Fruit fly (Drosophila melanogaster) whole organism, embryonic: ENCODE data around the gene CG34290.

Source experiments
- Aef1 ChIP-seq: fragments of 200-800 bp; sonication (Bioruptor generic); IDR thresholded peaks from 3 replicates; pipeline ENCODE4 v1.3.6; 2022; ENCODE audit warnings: missing biosample characterization, missing genetic modification characterization
- CG10366 ChIP-seq: fragments of 200-800 bp; sonication (Bioruptor generic); IDR thresholded peaks from 2 replicates; pipeline ENCODE4 v1.3.6; 2022; ENCODE audit warnings: missing biosample characterization, missing genetic modification characterization
- CG10959 ChIP-seq: fragments of 200-800 bp; sonication (Bioruptor generic); IDR thresholded peaks from 2 replicates; pipeline ENCODE4 v1.3.6; 2022; ENCODE audit warnings: missing biosample characterization, missing genetic modification characterization
- CG12219 ChIP-seq: fragments of 200-800 bp; sonication (Bioruptor generic); optimal IDR thresholded peaks from 3 replicates; lab custom pipeline; 2018; ENCODE audit warnings: missing biosample characterization, mild to moderate bottlenecking, missing genetic modification characterization
- CG12769 ChIP-seq: fragments of 200-800 bp; sonication (Bioruptor generic); optimal IDR thresholded peaks from 2 replicates; lab custom pipeline; 2019; ENCODE audit warnings: missing biosample characterization, mild to moderate bottlenecking, missing genetic modification characterization, moderate library complexity
- CG14710 ChIP-seq: fragments of 200-800 bp; sonication (Bioruptor generic); optimal IDR thresholded peaks from 3 replicates; lab custom pipeline; 2019; ENCODE audit warnings: missing biosample characterization, mild to moderate bottlenecking, missing genetic modification characterization, moderate library complexity
- CG14965 ChIP-seq: fragments of 200-800 bp; sonication (Bioruptor generic); optimal IDR thresholded peaks from 2 replicates; lab custom pipeline; 2016; ENCODE audit warnings: missing biosample characterization, missing genetic modification characterization, borderline replicate concordance
- CG15479 ChIP-seq: fragments of 200-800 bp; sonication (Bioruptor generic); optimal IDR thresholded peaks from 3 replicates; lab custom pipeline; 2019; ENCODE audit warnings: missing biosample characterization, mild to moderate bottlenecking, missing genetic modification characterization, moderate library complexity
- CG1602 ChIP-seq: fragments of 200-800 bp; sonication (Bioruptor generic); optimal IDR thresholded peaks from 3 replicates; lab custom pipeline; 2016; ENCODE audit warnings: missing biosample characterization, missing genetic modification characterization
- CG17829 ChIP-seq: fragments of 200-800 bp; optimal IDR thresholded peaks from 2 replicates; lab custom pipeline; 2019; ENCODE audit warnings: missing biosample characterization, mild to moderate bottlenecking, missing genetic modification characterization, moderate library complexity
- CG2199 ChIP-seq: fragments of 200-800 bp; sonication (Bioruptor generic); IDR thresholded peaks from 3 replicates; pipeline ENCODE4 v1.3.6; 2022; ENCODE audit warnings: missing biosample characterization, missing genetic modification characterization
- CG2678 ChIP-seq: fragments of 200-800 bp; sonication (Bioruptor generic); optimal IDR thresholded peaks from 3 replicates; lab custom pipeline; 2019; ENCODE audit warnings: missing biosample characterization, mild to moderate bottlenecking, missing genetic modification characterization, moderate library complexity
- CG33213 ChIP-seq: fragments of 200-800 bp; sonication (Bioruptor generic); optimal IDR thresholded peaks from 3 replicates; lab custom pipeline; 2016; ENCODE audit warnings: missing biosample characterization, missing genetic modification characterization
- CG6272 ChIP-seq: fragments of 200-800 bp; sonication (Bioruptor generic); IDR thresholded peaks from 2 replicates; pipeline ENCODE4 v1.3.6; 2022; ENCODE audit warnings: missing biosample characterization, missing genetic modification characterization
- CG6813 ChIP-seq: fragments of 200-800 bp; sonication (Bioruptor generic); optimal IDR thresholded peaks from 2 replicates; lab custom pipeline; 2017; ENCODE audit warnings: missing biosample characterization, missing genetic modification characterization, mild to moderate bottlenecking, moderate library complexity, missing genetic modification reagents
- CG7271 ChIP-seq: fragments of 200-800 bp; sonication (Bioruptor generic); optimal IDR thresholded peaks from 2 replicates; lab custom pipeline; 2018; ENCODE audit warnings: missing biosample characterization, mild to moderate bottlenecking, missing genetic modification characterization, moderate library complexity
- CG7745 ChIP-seq: fragments of 200-800 bp; sonication (Bioruptor generic); optimal IDR thresholded peaks from 2 replicates; lab custom pipeline; 2018; ENCODE audit warnings: missing biosample characterization, mild to moderate bottlenecking, missing genetic modification characterization, moderate library complexity
- CG8290 ChIP-seq, 3 experiments: fragments of 200-800 bp; sonication (Bioruptor generic); optimal IDR thresholded peaks; 2 replicates each; lab custom pipeline; 2016 to 2019; ENCODE audit warnings: missing biosample characterization in 3 of 3, missing genetic modification characterization in 3 of 3, mild to moderate bottlenecking in 2 of 3, moderate library complexity in 1 of 3
- Dad ChIP-seq: fragments of 200-800 bp; sonication (Bioruptor generic); optimal IDR thresholded peaks from 3 replicates; lab custom pipeline; 2016; ENCODE audit warnings: missing biosample characterization, missing genetic modification characterization
- GATAe ChIP-seq: fragments of 200-800 bp; sonication (Bioruptor generic); conservative IDR thresholded peaks from 2 replicates; pipeline ENCODE4 v1.3.6; 2022; ENCODE audit warnings: missing biosample characterization, missing genetic modification characterization
- Hr78 ChIP-seq, 2 experiments: fragments of 200-800 bp in 1 of 2; fragments of >200 bp in 1 of 2; sonication (Bioruptor generic) in 1 of 2; optimal IDR thresholded peaks; 2 replicates each; lab custom pipeline; 2017 to 2019; ENCODE audit warnings: missing biosample characterization in 2 of 2, missing genetic modification characterization in 2 of 2, mild to moderate bottlenecking in 1 of 2, moderate library complexity in 1 of 2
- NK7.1 ChIP-seq: fragments of 200-800 bp; sonication (Bioruptor generic); optimal IDR thresholded peaks from 3 replicates; lab custom pipeline; 2016; ENCODE audit warnings: missing biosample characterization, missing genetic modification characterization
- Side ChIP-seq: fragments of 200-800 bp; sonication (Bioruptor generic); optimal IDR thresholded peaks from 2 replicates; lab custom pipeline; 2016; ENCODE audit warnings: missing biosample characterization, missing genetic modification characterization
- Stat92E ChIP-seq, 3 experiments: fragments of >200 bp in 2 of 3; fragments of 200-800 bp in 1 of 3; sonication (Bioruptor generic) in 1 of 3; optimal IDR thresholded peaks; 2 replicates each; lab custom pipeline; 2017 to 2019; ENCODE audit warnings: missing biosample characterization in 3 of 3, missing genetic modification characterization in 3 of 3, mild to moderate bottlenecking in 1 of 3, moderate library complexity in 1 of 3
- cad ChIP-seq: fragments of >200 bp; optimal IDR thresholded peaks from 2 replicates; lab custom pipeline; 2017; ENCODE audit warnings: missing biosample characterization, missing genetic modification characterization
- cas ChIP-seq: fragments of 200-800 bp; sonication (Bioruptor generic); IDR thresholded peaks from 2 replicates; pipeline ENCODE4 v1.3.6; 2022; ENCODE audit warnings: missing biosample characterization, missing genetic modification characterization
- cg ChIP-seq: fragments of 200-800 bp; sonication (Bioruptor generic); optimal IDR thresholded peaks from 3 replicates; lab custom pipeline; 2019; ENCODE audit warnings: missing biosample characterization, mild to moderate bottlenecking, missing genetic modification characterization, moderate library complexity
- dysf ChIP-seq: fragments of 200-800 bp; sonication (Bioruptor generic); IDR thresholded peaks from 3 replicates; pipeline ENCODE4 v1.3.6; 2022; ENCODE audit warnings: missing biosample characterization, missing genetic modification characterization
- exex ChIP-seq: fragments of 200-800 bp; sonication (Bioruptor generic); optimal IDR thresholded peaks from 4 replicates; lab custom pipeline; 2018; ENCODE audit warnings: missing biosample characterization, mild to moderate bottlenecking, missing genetic modification characterization, moderate library complexity
- grau ChIP-seq: fragments of 200-800 bp; optimal IDR thresholded peaks from 3 replicates; lab custom pipeline; 2019; ENCODE audit warnings: missing biosample characterization, mild to moderate bottlenecking, missing genetic modification characterization, moderate library complexity
- kni ChIP-seq: fragments of 200-800 bp; sonication (Bioruptor generic); optimal IDR thresholded peaks from 3 replicates; lab custom pipeline; 2017; ENCODE audit warnings: mild to moderate bottlenecking, missing biosample characterization, missing genetic modification reagents, missing genetic modification characterization
- lab ChIP-seq: fragments of 200-800 bp; sonication (Bioruptor generic); optimal IDR thresholded peaks from 3 replicates; lab custom pipeline; 2017; ENCODE audit warnings: missing biosample characterization, missing genetic modification characterization, mild to moderate bottlenecking, moderate library complexity, missing genetic modification reagents
- mirr ChIP-seq: fragments of 200-800 bp; sonication (Bioruptor generic); optimal IDR thresholded peaks from 3 replicates; lab custom pipeline; 2018; ENCODE audit warnings: missing biosample characterization, mild to moderate bottlenecking, missing genetic modification characterization
- nmo ChIP-seq: fragments of 200-800 bp; sonication (Bioruptor generic); optimal IDR thresholded peaks from 2 replicates; lab custom pipeline; 2018; ENCODE audit warnings: missing biosample characterization, mild to moderate bottlenecking, missing genetic modification characterization, moderate library complexity
- prd ChIP-seq, 3 experiments: fragments of >200 bp in 2 of 3; fragments of 200-800 bp in 1 of 3; sonication (Bioruptor generic) in 1 of 3; optimal IDR thresholded peaks in 2 of 3; IDR thresholded peaks in 1 of 3; 2 replicates in 2 of 3; 3 replicates in 1 of 3; pipeline versions ENCODE4 v1.3.6 to Lab custom; 2017 to 2022; ENCODE audit warnings: missing biosample characterization in 1 of 3, missing genetic modification characterization in 1 of 3
- pzg ChIP-seq: fragments of 200-800 bp; sonication (Bioruptor generic); optimal IDR thresholded peaks from 3 replicates; lab custom pipeline; 2018; ENCODE audit warnings: missing biosample characterization, mild to moderate bottlenecking, missing genetic modification characterization, moderate library complexity
- sc ChIP-seq, 3 experiments: fragments of >200 bp in 2 of 3; fragments of 200-800 bp in 1 of 3; sonication (Bioruptor generic) in 1 of 3; optimal IDR thresholded peaks; 2 replicates in 2 of 3; 3 replicates in 1 of 3; lab custom pipeline; 2017; ENCODE audit warnings: mild to moderate bottlenecking in 1 of 3, missing biosample characterization in 1 of 3, missing genetic modification characterization in 1 of 3, missing genetic modification reagents in 1 of 3
- shn ChIP-seq: fragments of 200-800 bp; sonication (Bioruptor generic); optimal IDR thresholded peaks from 3 replicates; lab custom pipeline; 2016; ENCODE audit warnings: missing biosample characterization, missing genetic modification characterization
- sna ChIP-seq: fragments of 200-800 bp; sonication (Bioruptor generic); IDR thresholded peaks from 2 replicates; pipeline ENCODE4 v1.3.6; 2022; ENCODE audit warnings: missing biosample characterization, missing genetic modification characterization; ENCODE audit not compliant: partially characterized antibody
- sug ChIP-seq: fragments of 200-800 bp; optimal IDR thresholded peaks from 2 replicates; lab custom pipeline; 2019; ENCODE audit warnings: missing biosample characterization, mild to moderate bottlenecking, missing genetic modification characterization, moderate library complexity
- tll ChIP-seq, 2 experiments: fragments of 200-800 bp in 1 of 2; fragments of >200 bp in 1 of 2; sonication (Bioruptor generic) in 1 of 2; optimal IDR thresholded peaks; 2 replicates each; lab custom pipeline; 2017 to 2019; ENCODE audit warnings: missing biosample characterization in 2 of 2, missing genetic modification characterization in 2 of 2, mild to moderate bottlenecking in 1 of 2, moderate library complexity in 1 of 2
- twi ChIP-seq: fragments of 200-800 bp; optimal IDR thresholded peaks from 2 replicates; lab custom pipeline; 2019; ENCODE audit warnings: missing biosample characterization, mild to moderate bottlenecking, missing genetic modification characterization, moderate library complexity
- vnd ChIP-seq: fragments of 200-800 bp; sonication (Bioruptor generic); IDR thresholded peaks from 3 replicates; pipeline ENCODE4 v1.3.6; 2022; ENCODE audit warnings: missing biosample characterization, missing genetic modification characterization; ENCODE audit not compliant: partially characterized antibody
- wdn ChIP-seq: fragments of 200-800 bp; sonication (Bioruptor generic); IDR thresholded peaks from 2 replicates; pipeline ENCODE4 v1.3.6; 2022; ENCODE audit warnings: missing biosample characterization, missing genetic modification characterization
- zen ChIP-seq: fragments of 200-800 bp; sonication (Bioruptor generic); optimal IDR thresholded peaks from 3 replicates; lab custom pipeline; 2018; ENCODE audit warnings: missing biosample characterization, mild to moderate bottlenecking, missing genetic modification characterization, moderate library complexity

CG34290 gene

dm6 chr3R:24298534-24298936 is 8.9 kb upstream of the CG34290 start (continued):
- no peak for TF ChIP-seq NK7.1
- TF ChIP-seq cas (GFP tag; lab: Robert Waterston, UW), result no peak
- no peak for TF ChIP-seq CG6272
- TF ChIP-seq CG2678 (tag; lab: Kevin White, UChicago), result peak; percentile 28
- TF ChIP-seq Aef1 (GFP tag; lab: Robert Waterston, UW), result peak; percentile 47; the same call in 1 of the 3 replicates
- no peak for TF ChIP-seq sna (GFP tag; lab: Robert Waterston, UW)
- TF ChIP-seq CG14710 (tag; lab: Kevin White, UChicago), result peak; percentile 26
- TF ChIP-seq prd (optimal IDR thresholded peaks at IDR 0.05; lab: Kevin White, UChicago), result no peak
- TF ChIP-seq prd (GFP tag; IDR thresholded peaks at IDR 0.05; lab: Robert Waterston, UW), result peak; percentile 9; the same call in 1 of the 3 replicates
- TF ChIP-seq sc (optimal IDR thresholded peaks at IDR 0.05; lab: Kevin White, UChicago), result no peak
- TF ChIP-seq sc (GFP tag; optimal IDR thresholded peaks at IDR 0.05; lab: Kevin White, UChicago), result peak; percentile 10
- no peak for TF ChIP-seq CG12219 (GFP tag; lab: Kevin White, UChicago)
- peak; percentile 28 for TF ChIP-seq CG17829
- no peak for TF ChIP-seq CG8290 (GFP tag; optimal IDR thresholded peaks at IDR 0.05; lab: Kevin White, UChicago)
- TF ChIP-seq CG8290 (tag; optimal IDR thresholded peaks at IDR 0.05; lab: Kevin White, UChicago), result no peak
- TF ChIP-seq CG6813 (GFP tag; lab: Kevin White, UChicago), result peak; percentile 7
- no peak for TF ChIP-seq dysf (GFP tag; lab: Robert Waterston, UW)
- TF ChIP-seq, all 482 proteins: peak for 103

DNA sequence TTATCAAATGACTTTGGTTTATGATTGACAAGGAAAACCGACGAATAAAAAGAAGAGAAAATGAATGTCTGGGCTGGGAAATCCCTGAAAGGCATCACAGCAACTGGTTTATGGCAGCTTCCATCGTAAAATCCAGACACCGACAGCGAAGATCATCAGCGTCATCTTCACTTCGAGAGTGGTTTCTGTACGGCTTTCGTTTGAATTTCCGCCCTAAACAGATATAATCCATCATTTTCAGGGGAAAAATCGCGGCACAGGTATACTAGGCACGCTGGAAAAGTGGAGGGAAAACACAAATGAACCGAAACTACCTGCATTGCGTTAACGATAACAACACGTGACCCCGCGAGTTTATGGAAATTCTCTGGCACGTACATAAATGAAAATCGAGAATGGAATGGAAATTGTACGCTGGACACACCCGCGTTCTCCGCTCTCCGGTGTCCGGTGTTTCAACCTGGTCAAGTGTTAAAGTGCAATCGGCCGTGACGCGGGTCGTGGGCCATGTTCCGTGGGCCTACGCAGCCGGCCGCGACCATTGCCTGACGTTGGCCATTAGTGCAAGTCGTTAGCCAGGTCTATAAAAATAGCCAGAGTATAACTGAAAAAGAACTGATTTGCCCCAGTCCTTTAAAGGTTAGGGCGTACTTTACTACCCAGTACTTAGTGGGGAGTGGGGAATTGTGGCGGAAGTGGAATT is 8.0 kb upstream of the CG34290 start:
- TF ChIP-seq CG33213 (GFP tag; lab: Kevin White, UChicago), result no peak
- TF ChIP-seq pzg (GFP tag; lab: Kevin White, UChicago), result no peak
- TF ChIP-seq zen (tag; lab: Kevin White, UChicago), result peak; percentile 78
- no peak for TF ChIP-seq nmo (GFP tag; lab: Kevin White, UChicago)
- peak in 1 of 3 experiments; percentile 90 for TF ChIP-seq Stat92E (GFP tag; optimal IDR thresholded peaks at IDR 0.05; lab: Kevin White, UChicago)
- no peak for TF ChIP-seq wdn (GFP tag; lab: Robert Waterston, UW)
- peak; percentile 48 for TF ChIP-seq twi (tag; lab: Kevin White, UChicago)
- TF ChIP-seq CG15479, result peak; percentile 87
- TF ChIP-seq exex (tag; lab: Kevin White, UChicago), result no peak
- peak; percentile 1 for TF ChIP-seq CG7745
- peak in 1 of 2 experiments; percentile 77 for TF ChIP-seq Hr78 (GFP tag; optimal IDR thresholded peaks at IDR 0.05; lab: Kevin White, UChicago)
- TF ChIP-seq CG2199, result 0 out of 3 replicates have a peak, but pooled peaks have one; percentile 24
- peak in 1 of 2 experiments; percentile 95 for TF ChIP-seq tll (GFP tag; optimal IDR thresholded peaks at IDR 0.05; lab: Kevin White, UChicago)
- no peak for TF ChIP-seq grau (tag; lab: Kevin White, UChicago)
- peak; percentile 97 for TF ChIP-seq cad (GFP tag; lab: Kevin White, UChicago)
- TF ChIP-seq CG10959 (GFP tag; lab: Robert Waterston, UW), result no peak
- TF ChIP-seq CG7271 (tag; lab: Kevin White, UChicago), result peak; percentile 18
- TF ChIP-seq kni, result peak; percentile 93

dm6 chr3R:24296913-24297312 is 7.3 kb upstream of the CG34290 start:
- TF ChIP-seq CG10366 (no peak), lab (GFP tag; lab: Kevin White, UChicago) (peak; percentile 5), exex (tag; lab: Kevin White, UChicago) (peak; percentile 55), shn (GFP tag; lab: Kevin White, UChicago) (no peak), CG12769 (peak; percentile 24), GATAe (peak; percentile 72), vnd (GFP tag; lab: Robert Waterston, UW) (peak; percentile 45; the same call in 1 of the 3 replicates), mirr (peak; percentile 30), Dad (GFP tag; lab: Kevin White, UChicago) (no peak), Side (GFP tag; lab: Kevin White, UChicago) (no peak), sug (tag; lab: Kevin White, UChicago) (peak; percentile 48), CG1602 (GFP tag; lab: Kevin White, UChicago) (no peak), cg (no peak), CG14965 (GFP tag; lab: Kevin White, UChicago) (no peak)
